Worm (Caenorhabditis elegans): ENCODE results near the gene Y102A11A.9.

Y102A11A.9 gene

DNA sequence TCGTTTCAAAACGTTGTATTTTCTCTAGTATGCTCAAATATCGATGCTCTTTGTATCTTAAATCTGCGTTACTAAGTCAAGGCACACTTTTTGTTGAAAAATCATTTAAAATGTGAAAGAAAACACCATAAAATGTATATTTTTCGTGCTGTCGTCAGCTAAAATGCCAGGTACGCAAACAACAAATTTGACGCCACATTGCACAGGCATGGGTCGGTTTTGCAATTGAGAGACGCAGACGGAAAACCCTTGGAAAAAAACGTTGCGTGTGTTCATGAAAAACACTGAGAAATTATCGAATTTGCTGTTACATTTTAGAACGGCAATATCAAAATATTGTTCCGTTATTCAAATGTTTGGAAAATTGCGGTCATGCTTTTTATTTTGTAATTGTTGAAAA, 48.1 kb upstream of the Y102A11A.9 start (continued):
- no peak for TF ChIP-seq R02D3.7 (tag; optimal IDR thresholded peaks at IDR 0.05)

- TF ChIP-seq nhr-11 (tag; optimal IDR thresholded peaks at IDR 0.05) (no peak), lsy-12 (tag; optimal IDR thresholded peaks at IDR 0.05) (no peak), nfya-1 (tag; optimal IDR thresholded peaks at IDR 0.05; ENCODE audit: insufficient read depth) (no peak), eor-1 (tag; optimal IDR thresholded peaks at IDR 0.05) (no peak), elt-3 (tag; optimal IDR thresholded peaks at IDR 0.05) (no peak), skn-1 (tag; optimal IDR thresholded peaks at IDR 0.05) (no peak), aly-2 (tag; optimal IDR thresholded peaks at IDR 0.05) (no peak), zag-1 (tag; optimal IDR thresholded peaks at IDR 0.05) (no peak), jun-1 (tag; optimal IDR thresholded peaks at IDR 0.05) (no peak), unc-62 (GFP tag; optimal IDR thresholded peaks at IDR 0.05) (no peak), nhr-76 (tag; optimal IDR thresholded peaks at IDR 0.05) (no peak), ztf-11 (tag; optimal IDR thresholded peaks at IDR 0.05) (no peak), ZK546.5 (tag; optimal IDR thresholded peaks at IDR 0.05) (no peak), ceh-16 (tag; optimal IDR thresholded peaks at IDR 0.05) (no peak), hmg-11 (tag; optimal IDR thresholded peaks at IDR 0.05) (no peak), unc-39 (tag; optimal IDR thresholded peaks at IDR 0.05) (no peak), mml-1 (tag; optimal IDR thresholded peaks at IDR 0.05) (no peak)
Measured at ce11 chrX:1969575-1969974, 43.4 kb upstream of the Y102A11A.9 start, which contains the start of gene str-79. str-79 (plus strand) TSS chrX:1969875.

DNA sequence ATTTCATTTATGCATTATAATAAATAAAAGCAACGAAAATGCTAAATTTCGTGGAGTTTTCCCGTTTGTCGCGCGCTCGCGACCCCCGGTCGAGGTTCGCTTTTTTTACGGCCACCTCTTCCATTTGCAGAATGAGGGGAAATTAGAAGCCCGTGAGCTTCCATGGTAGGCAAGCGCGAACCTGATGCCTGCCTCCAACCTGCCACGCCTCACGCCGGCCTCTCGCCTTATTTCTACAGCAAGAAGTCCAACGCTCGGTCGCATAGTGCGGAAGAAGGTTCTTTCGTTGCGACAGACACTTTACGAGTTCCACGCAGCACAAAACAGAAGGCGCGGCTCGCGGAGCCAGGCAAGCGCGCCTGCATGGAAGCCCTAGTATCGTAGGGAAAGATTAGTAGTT, 41.3 kb upstream of the Y102A11A.9 start:
- no peak for TF ChIP-seq elt-1 (tag; optimal IDR thresholded peaks at IDR 0.05)
- TF ChIP-seq tbx-2 (tag; optimal IDR thresholded peaks at IDR 0.05) = no peak
- no peak for TF ChIP-seq nhr-28 (tag; optimal IDR thresholded peaks at IDR 0.05)
- no peak for TF ChIP-seq fkh-2 (tag; optimal IDR thresholded peaks at IDR 0.05)
- no peak for TF ChIP-seq hmg-11 (tag; optimal IDR thresholded peaks at IDR 0.05)
- no peak for TF ChIP-seq nhr-25 (tag; optimal IDR thresholded peaks at IDR 0.05)
- TF ChIP-seq elt-2 (tag; optimal IDR thresholded peaks at IDR 0.05) = no peak
- TF ChIP-seq nhr-237 (tag; optimal IDR thresholded peaks at IDR 0.05) = no peak

ce11 chrX:1972766-1973165, 40.2 kb upstream of the Y102A11A.9 start:
- TF ChIP-seq nhr-28 (tag; optimal IDR thresholded peaks at IDR 0.05) (no peak), nhr-11 (tag; optimal IDR thresholded peaks at IDR 0.05) (no peak), nhr-12 (tag; optimal IDR thresholded peaks at IDR 0.05) (no peak), egl-27 (tag; optimal IDR thresholded peaks at IDR 0.05) (no peak), jun-1 (tag; optimal IDR thresholded peaks at IDR 0.05) (no peak), R02D3.7 (tag; optimal IDR thresholded peaks at IDR 0.05) (no peak), ZK546.5 (tag; optimal IDR thresholded peaks at IDR 0.05) (no peak), nhr-77 (tag; optimal IDR thresholded peaks at IDR 0.05) (no peak), sea-2 (GFP tag; optimal IDR thresholded peaks at IDR 0.05) (no peak)

DNA sequence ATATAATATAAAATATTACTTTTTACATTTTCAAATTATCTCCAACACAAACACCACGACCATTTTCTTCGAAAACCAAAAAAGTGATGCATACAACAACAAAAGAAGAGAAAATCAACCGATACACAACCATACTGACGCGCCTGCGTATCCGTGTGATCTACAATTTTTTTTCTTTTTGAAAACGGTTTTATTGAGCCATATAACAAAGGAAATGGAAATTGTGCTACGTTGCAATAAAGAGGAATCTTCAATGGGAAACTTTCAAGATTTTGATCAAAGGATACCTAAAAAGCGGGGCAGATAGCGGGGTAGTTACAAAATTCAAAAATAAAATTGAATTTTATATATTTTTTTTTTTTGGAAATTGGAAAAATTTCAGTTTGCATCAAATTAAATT, 38.3 kb upstream of the Y102A11A.9 start, which contains the start of gene F52D2.5:
Gene F52D2.5, minus strand, starts transcription at position 101 of the 400 bp plus-strand sequence.
- no peak for TF ChIP-seq mml-1 (tag; optimal IDR thresholded peaks at IDR 0.05)
- no peak for TF ChIP-seq nhr-11 (tag; optimal IDR thresholded peaks at IDR 0.05)
- no peak for TF ChIP-seq fkh-2 (tag; optimal IDR thresholded peaks at IDR 0.05)
- no peak for TF ChIP-seq nhr-12 (tag; optimal IDR thresholded peaks at IDR 0.05)
- no peak for TF ChIP-seq zag-1 (tag; optimal IDR thresholded peaks at IDR 0.05)
- no peak for TF ChIP-seq jun-1 (tag; optimal IDR thresholded peaks at IDR 0.05)
- TF ChIP-seq fos-1 (tag; optimal IDR thresholded peaks at IDR 0.05) = no peak
- TF ChIP-seq hmg-11 (tag; optimal IDR thresholded peaks at IDR 0.05) = no peak
- no peak for TF ChIP-seq nhr-76 (tag; optimal IDR thresholded peaks at IDR 0.05)
- no peak for TF ChIP-seq sea-2 (GFP tag; optimal IDR thresholded peaks at IDR 0.05)
- TF ChIP-seq eor-1 (tag; optimal IDR thresholded peaks at IDR 0.05) = no peak
- no peak for TF ChIP-seq nhr-237 (tag; optimal IDR thresholded peaks at IDR 0.05)
- no peak for TF ChIP-seq unc-62 (GFP tag; optimal IDR thresholded peaks at IDR 0.05)
- no peak for TF ChIP-seq ceh-82 (tag; optimal IDR thresholded peaks at IDR 0.05)
- no peak for TF ChIP-seq lsy-12 (tag; optimal IDR thresholded peaks at IDR 0.05)
- TF ChIP-seq ceh-9 (tag; optimal IDR thresholded peaks at IDR 0.05) = no peak
- TF ChIP-seq elt-3 (tag; optimal IDR thresholded peaks at IDR 0.05) = no peak
- no peak for TF ChIP-seq egl-5 (tag; optimal IDR thresholded peaks at IDR 0.05)

ce11 chrX:1975692-1976091, 37.3 kb upstream of the Y102A11A.9 start, which contains the start of gene F52D2.6:
F52D2.6 (plus strand) TSS chrX:1975992.
- no peak for TF ChIP-seq jun-1 (tag; optimal IDR thresholded peaks at IDR 0.05)
- no peak for TF ChIP-seq nhr-28 (tag; optimal IDR thresholded peaks at IDR 0.05)
- no peak for TF ChIP-seq elt-2 (tag; optimal IDR thresholded peaks at IDR 0.05)
- no peak for TF ChIP-seq mdl-1 (tag; optimal IDR thresholded peaks at IDR 0.05)
- TF ChIP-seq aly-2 (tag; optimal IDR thresholded peaks at IDR 0.05) = no peak
- TF ChIP-seq ztf-4 (tag; optimal IDR thresholded peaks at IDR 0.05) = no peak
- no peak for TF ChIP-seq zag-1 (tag; optimal IDR thresholded peaks at IDR 0.05)
- TF ChIP-seq eor-1 (tag; optimal IDR thresholded peaks at IDR 0.05) = no peak
- no peak for TF ChIP-seq ceh-82 (tag; optimal IDR thresholded peaks at IDR 0.05)
- TF ChIP-seq elt-1 (tag; optimal IDR thresholded peaks at IDR 0.05) = no peak

Measured in whole organism, L3 larva.